Fruit fly (Drosophila melanogaster): ENCODE results near the gene CG5953.

DNA sequence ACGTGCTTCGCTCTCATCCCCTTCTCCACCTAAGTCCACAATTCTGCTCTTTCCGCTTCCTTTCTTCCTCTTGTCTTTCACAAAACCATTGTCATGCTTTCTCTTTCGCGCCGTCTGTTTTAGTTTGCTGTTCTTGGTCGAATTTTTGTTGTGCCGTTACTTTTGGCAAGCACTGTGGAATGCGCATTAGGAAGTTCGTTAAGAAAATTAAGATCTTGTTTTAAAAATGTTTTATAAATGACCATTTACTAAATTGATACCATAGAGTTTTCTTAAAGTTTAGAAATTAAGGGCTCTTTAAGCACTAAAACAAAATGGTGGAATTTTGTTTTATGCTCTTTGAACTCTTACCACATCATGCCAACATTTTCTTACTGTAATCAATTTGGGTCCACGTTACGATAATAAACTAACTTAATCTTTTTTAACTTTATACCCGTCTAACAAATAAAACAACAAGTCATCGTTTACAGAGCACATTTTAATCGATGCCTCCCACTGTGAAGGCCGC lies 2.4 kb upstream of the CG5953 start:
- peak; percentile 5; the same call in 1 of the 2 replicates for TF ChIP-seq CG11247 (GFP tag; IDR thresholded peaks at IDR 0.05)
- TF ChIP-seq CG9876 (GFP tag; optimal IDR thresholded peaks at IDR 0.05) = peak; percentile 61
- TF ChIP-seq Med (GFP tag) = peak; percentile 95
- no peak for TF ChIP-seq CG2116 (GFP tag; optimal IDR thresholded peaks at IDR 0.05)
- TF ChIP-seq Hr39 (optimal IDR thresholded peaks at IDR 0.05) = no peak
